Worm (Caenorhabditis elegans): ENCODE measurements around the gene ddp-1.

The ddp-1 gene

ce11 chrIII:1859532-1859931 is at the start of gene ddp-1:
TSS of gene ddp-1 (plus strand) at chrIII:1859888.
- TF ChIP-seq bed-2 (GFP tag; IDR thresholded peaks at IDR 0.05) (no peak), ceh-91 (GFP tag; IDR thresholded peaks at IDR 0.05) (peak; percentile 67; the same call in 1 of the 2 replicates), ztf-25 (GFP tag; IDR thresholded peaks at IDR 0.05) (no peak), sdz-38 (tag; optimal IDR thresholded peaks at IDR 0.05) (no peak), F22D6.2 (tag; optimal IDR thresholded peaks at IDR 0.05) (peak; percentile 82), ets-4 (GFP tag; optimal IDR thresholded peaks at IDR 0.05) (no peak), nhr-80 (tag; optimal IDR thresholded peaks at IDR 0.05) (peak; percentile 47), chd-7 (tag; optimal IDR thresholded peaks at IDR 0.05) (peak; percentile 85), let-607 (tag; optimal IDR thresholded peaks at IDR 0.05) (peak; percentile 45 to 67), die-1 (tag; optimal IDR thresholded peaks at IDR 0.05) (peak; percentile 73), cebp-1 (GFP tag; IDR thresholded peaks at IDR 0.05) (peak; percentile 47; the same call in 1 of the 2 replicates), cebp-1 (tag; optimal IDR thresholded peaks at IDR 0.05) (peak; percentile 94), akir-1 (GFP tag; optimal IDR thresholded peaks at IDR 0.05) (no peak), aptf-3 (GFP tag; IDR thresholded peaks at IDR 0.05) (no peak), ZK185.1 (tag; optimal IDR thresholded peaks at IDR 0.05; ENCODE audit: poor library complexity, severe bottlenecking) (no peak), tbx-9 (tag; optimal IDR thresholded peaks at IDR 0.05; ENCODE audit: borderline replicate concordance) (no peak), unc-130 (GFP tag; optimal IDR thresholded peaks at IDR 0.05) (peak; percentile 54), C17E4.6 (GFP tag; IDR thresholded peaks at IDR 0.05) (peak; percentile 88), ceh-79 (tag; optimal IDR thresholded peaks at IDR 0.05) (peak; percentile 86), nhr-27 (tag; optimal IDR thresholded peaks at IDR 0.05) (peak; percentile 55), F49E8.2 (tag; optimal IDR thresholded peaks at IDR 0.05; ENCODE audit: insufficient read depth) (peak; percentile 78), nfyb-1 (GFP tag; IDR thresholded peaks at IDR 0.05) (peak; percentile 97), mxl-1 (tag; optimal IDR thresholded peaks at IDR 0.05) (no peak), pha-4 (tag; optimal IDR thresholded peaks at IDR 0.05) (peak; percentile 55), attf-6 (GFP tag; IDR thresholded peaks at IDR 0.05) (peak; percentile 57; the same call in 1 of the 2 replicates), ccch-3 (GFP tag; optimal IDR thresholded peaks at IDR 0.05) (no peak), nfya-1 (tag; optimal IDR thresholded peaks at IDR 0.05; ENCODE audit: borderline replicate concordance, insufficient read depth) (no peak), lin-35 (GFP tag; optimal IDR thresholded peaks at IDR 0.05) (peak; percentile 93 to 99 (median 95)), dox-1 (GFP tag; IDR thresholded peaks at IDR 0.05) (peak; percentile 96), mes-4 (tag; optimal IDR thresholded peaks at IDR 0.05) (peak; percentile 5), hlh-12 (tag; optimal IDR thresholded peaks at IDR 0.05) (no peak), dpff-1 (tag; optimal IDR thresholded peaks at IDR 0.05) (peak; percentile 76), cebp-2 (GFP tag; IDR thresholded peaks at IDR 0.05) (peak; percentile 94; the same call in 1 of the 2 replicates), K11D2.4 (GFP tag; IDR thresholded peaks at IDR 0.05) (peak; percentile 96), nhr-120 (GFP tag; IDR thresholded peaks at IDR 0.05) (no peak), C06A6.2 (GFP tag; conservative IDR thresholded peaks at IDR 0.05) (peak; percentile 91), efl-1 (GFP tag; optimal IDR thresholded peaks at IDR 0.05) (peak; percentile 95), Y53F4B.3 (GFP tag; IDR thresholded peaks at IDR 0.05) (0 out of 2 replicates have a peak, but pooled peaks have one; percentile 22), ekl-4 (GFP tag; IDR thresholded peaks at IDR 0.05) (peak; percentile 98), unc-62 (GFP tag; optimal IDR thresholded peaks at IDR 0.05) (no peak), lag-1 (GFP tag; IDR thresholded peaks at IDR 0.05) (0 out of 2 replicates have a peak, but pooled peaks have one; percentile 63), hmg-1.2 (GFP tag; IDR thresholded peaks at IDR 0.05) (peak; percentile 77), mcd-1 (GFP tag; IDR thresholded peaks at IDR 0.05) (peak; percentile 97), lin-26 (GFP tag; IDR thresholded peaks at IDR 0.05) (peak; percentile 88), mel-28 (tag; optimal IDR thresholded peaks at IDR 0.05; ENCODE audit: borderline replicate concordance) (peak; percentile 73), madf-3 (GFP tag; IDR thresholded peaks at IDR 0.05) (peak; percentile 95), ztf-22 (GFP tag; optimal IDR thresholded peaks at IDR 0.05) (no peak), madf-6 (GFP tag; IDR thresholded peaks at IDR 0.05) (peak; percentile 94), xnd-1 (tag; optimal IDR thresholded peaks at IDR 0.05) (peak; percentile 72)
